Fruit fly (Drosophila melanogaster): ENCODE data around the gene Obp8a.

Obp8a gene

dm6 chrX:9214576-9214975 lies at the start of gene Obp8a:
Gene Obp8a, plus strand, starts transcription at chrX:9214876.
- no peak for TF ChIP-seq CG7928 (GFP tag; optimal IDR thresholded peaks at IDR 0.05)
- TF ChIP-seq CG12155 (GFP tag; optimal IDR thresholded peaks at IDR 0.05) = no peak

- TF ChIP-seq Lhr (GFP tag; optimal IDR thresholded peaks at IDR 0.05) = no peak
- TF ChIP-seq Chrac-16 (GFP tag; optimal IDR thresholded peaks at IDR 0.05) = no peak
Observed at dm6 chrX:9168273-9168672, 46.4 kb upstream of the Obp8a start.

dm6 chrX:9187429-9187828 lies 27.2 kb upstream of the Obp8a start:
- TF ChIP-seq HLH4C (GFP tag; IDR thresholded peaks at IDR 0.05; ENCODE audit: partially characterized antibody) (peak; percentile 65), CG13287 (GFP tag; IDR thresholded peaks at IDR 0.05; ENCODE audit: partially characterized antibody) (peak; percentile 53), stwl (tag; optimal IDR thresholded peaks at IDR 0.05) (peak; percentile 66), sens (GFP tag) (peak; percentile 66), CG16813 (GFP tag; IDR thresholded peaks at IDR 0.05; ENCODE audit: partially characterized antibody) (peak; percentile 47; the same call in 1 of the 3 replicates), CG34224 (GFP tag; IDR thresholded peaks at IDR 0.05; ENCODE audit: partially characterized antibody) (peak; percentile 27; the same call in 1 of the 3 replicates), CG6791 (GFP tag; IDR thresholded peaks at IDR 0.05; ENCODE audit: partially characterized antibody) (peak; percentile 75), Dll (GFP tag; IDR thresholded peaks at IDR 0.05; ENCODE audit: partially characterized antibody) (peak; percentile 41; the same call in 1 of the 4 replicates), CG7963 (GFP tag; IDR thresholded peaks at IDR 0.05; ENCODE audit: partially characterized antibody) (0 out of 3 replicates have a peak, but pooled peaks have one; percentile 20), eve (GFP tag; optimal IDR thresholded peaks at IDR 0.05) (no peak), wek (GFP tag; optimal IDR thresholded peaks at IDR 0.05) (peak; percentile 69), ato (GFP tag; IDR thresholded peaks at IDR 0.05; ENCODE audit: partially characterized antibody) (0 out of 2 replicates have a peak, but pooled peaks have one; percentile 35), CG14860 (GFP tag; IDR thresholded peaks at IDR 0.05; ENCODE audit: partially characterized antibody) (0 out of 3 replicates have a peak, but pooled peaks have one; percentile 34), jumu (GFP tag; optimal IDR thresholded peaks at IDR 0.05) (no peak), rib (GFP tag; IDR thresholded peaks at IDR 0.05) (no peak), Doc3 (GFP tag; IDR thresholded peaks at IDR 0.05; ENCODE audit: partially characterized antibody) (0 out of 3 replicates have a peak, but pooled peaks have one; percentile 23), phol (tag; optimal IDR thresholded peaks at IDR 0.05) (peak; percentile 15), CG4730 (GFP tag; IDR thresholded peaks at IDR 0.05) (no peak), Myb (GFP tag; optimal IDR thresholded peaks at IDR 0.05) (peak; percentile 12), Hmr (GFP tag; optimal IDR thresholded peaks at IDR 0.05) (no peak), gfzf (GFP tag; optimal IDR thresholded peaks at IDR 0.05) (peak; percentile 10)

dm6 chrX:9190555-9191184 lies 24.0 kb upstream of the Obp8a start, which contains the start of gene CG12115:
Gene CG12115, minus strand, starts transcription at chrX:9190605.
- TF ChIP-seq Trl (optimal IDR thresholded peaks at IDR 0.05) (peak in 1 of 2 experiments; percentile 80), Trl (GFP tag; optimal IDR thresholded peaks at IDR 0.05) (no peak), CG6791 (GFP tag; IDR thresholded peaks at IDR 0.05; ENCODE audit: partially characterized antibody) (no peak), dmrt11E (tag; optimal IDR thresholded peaks at IDR 0.05) (no peak), CG15514 (GFP tag; optimal IDR thresholded peaks at IDR 0.05) (peak; percentile 2), CG6813 (GFP tag; optimal IDR thresholded peaks at IDR 0.05) (no peak), wdn (GFP tag; IDR thresholded peaks at IDR 0.05) (no peak), CG18599 (GFP tag; optimal IDR thresholded peaks at IDR 0.05) (no peak), rib (GFP tag; IDR thresholded peaks at IDR 0.05) (no peak), yki (optimal IDR thresholded peaks at IDR 0.05) (no peak), dmrt99B (tag; optimal IDR thresholded peaks at IDR 0.05) (no peak), CG12104 (GFP tag; optimal IDR thresholded peaks at IDR 0.05) (no peak), ind (GFP tag; optimal IDR thresholded peaks at IDR 0.05) (no peak), CG14014 (GFP tag; IDR thresholded peaks at IDR 0.05) (no peak), insv (GFP tag; optimal IDR thresholded peaks at IDR 0.05) (no peak), CG8359 (GFP tag; optimal IDR thresholded peaks at IDR 0.05; ENCODE audit: borderline replicate concordance) (no peak), Xbp1 (GFP tag; optimal IDR thresholded peaks at IDR 0.05) (no peak), Ada2b (GFP tag; IDR thresholded peaks at IDR 0.05) (no peak), oc (tag; optimal IDR thresholded peaks at IDR 0.05) (no peak), exex (tag; optimal IDR thresholded peaks at IDR 0.05) (peak; percentile 92), tgo (GFP tag; IDR thresholded peaks at IDR 0.05) (no peak), CG9876 (GFP tag; optimal IDR thresholded peaks at IDR 0.05) (no peak)

Measured in whole organism, embryonic.